Fruit fly (Drosophila melanogaster) whole organism, wandering third instar larva: ENCODE measurements around the gene PIG-C.

Source experiments
- CG9705 ChIP-seq: fragments of 200-800 bp; sonication (Bioruptor generic); optimal IDR thresholded peaks from 2 replicates; lab custom pipeline; 2018; ENCODE audit warnings: missing biosample characterization, mild to moderate bottlenecking, missing genetic modification characterization
- CrebA ChIP-seq: fragments of 200-800 bp; sonication (Bioruptor generic); optimal IDR thresholded peaks from 2 replicates; lab custom pipeline; 2016; ENCODE audit warnings: missing biosample characterization, mild to moderate bottlenecking, missing genetic modification characterization, borderline replicate concordance
- Dfd ChIP-seq: fragments of >200 bp; optimal IDR thresholded peaks from 2 replicates; lab custom pipeline; 2017; ENCODE audit warnings: missing biosample characterization, missing genetic modification characterization
- GATAd ChIP-seq: sonication (Bioruptor generic); optimal IDR thresholded peaks from 2 replicates; lab custom pipeline; 2016; ENCODE audit warnings: missing biosample characterization, missing genetic modification characterization
- Hnf4 ChIP-seq: fragments of 200-800 bp; sonication (Bioruptor generic); optimal IDR thresholded peaks from 2 replicates; lab custom pipeline; 2016; ENCODE audit warnings: missing biosample characterization, mild to moderate bottlenecking, missing genetic modification characterization
- Myc ChIP-seq: fragments of >200 bp; optimal IDR thresholded peaks from 2 replicates; lab custom pipeline; 2017
- dmrt93B ChIP-seq: fragments of 200-800 bp; sonication (Bioruptor generic); optimal IDR thresholded peaks from 2 replicates; lab custom pipeline; 2018; ENCODE audit warnings: missing biosample characterization, mild to moderate bottlenecking, missing genetic modification characterization
- lola ChIP-seq: fragments of >200 bp; optimal IDR thresholded peaks from 2 replicates; lab custom pipeline; 2017; ENCODE audit warnings: missing biosample characterization, missing genetic modification characterization
- sage ChIP-seq: fragments of 200-800 bp; sonication (Bioruptor generic); optimal IDR thresholded peaks from 2 replicates; lab custom pipeline; 2016; ENCODE audit warnings: missing biosample characterization, mild to moderate bottlenecking, missing genetic modification characterization
- tai ChIP-seq: sonication (Bioruptor generic); optimal IDR thresholded peaks from 2 replicates; lab custom pipeline; 2016; ENCODE audit warnings: missing biosample characterization, missing genetic modification characterization

dm6 chr3L:3339695-3340226 is 20.7 kb upstream of the PIG-C start:
- TF ChIP-seq Myc (no peak), CG9705 (no peak), Dfd (GFP tag; lab: Kevin White, UChicago) (no peak), tai (GFP tag; lab: Kevin White, UChicago) (no peak), lola (GFP tag; lab: Kevin White, UChicago) (no peak), sage (no peak), CrebA (GFP tag; lab: Kevin White, UChicago) (no peak), Hnf4 (GFP tag; lab: Kevin White, UChicago) (peak; percentile 10), GATAd (GFP tag; lab: Kevin White, UChicago) (no peak), dmrt93B (GFP tag; lab: Kevin White, UChicago) (no peak)
